Worm (Caenorhabditis elegans) whole organism, L3 larva: ENCODE data around the gene T20B12.4.

Experiments
- R02D3.7 ChIP-seq: fragments of 150-350 bp; optimal IDR thresholded peaks from 2 replicates; lab custom pipeline; 2014; ENCODE audit warnings: missing biosample characterization, missing genetic modification characterization
- nhr-237 ChIP-seq: fragments of 150-350 bp; optimal IDR thresholded peaks from 2 replicates; lab custom pipeline; 2014; ENCODE audit warnings: missing biosample characterization, missing genetic modification characterization
- skn-1 ChIP-seq: fragments of 150-350 bp; optimal IDR thresholded peaks from 2 replicates; lab custom pipeline; 2014; ENCODE audit warnings: missing biosample characterization, missing genetic modification characterization
- snpc-4 ChIP-seq: fragments of 150-350 bp; optimal IDR thresholded peaks from 2 replicates; lab custom pipeline; 2014; ENCODE audit warnings: missing biosample characterization, missing genetic modification characterization

DNA sequence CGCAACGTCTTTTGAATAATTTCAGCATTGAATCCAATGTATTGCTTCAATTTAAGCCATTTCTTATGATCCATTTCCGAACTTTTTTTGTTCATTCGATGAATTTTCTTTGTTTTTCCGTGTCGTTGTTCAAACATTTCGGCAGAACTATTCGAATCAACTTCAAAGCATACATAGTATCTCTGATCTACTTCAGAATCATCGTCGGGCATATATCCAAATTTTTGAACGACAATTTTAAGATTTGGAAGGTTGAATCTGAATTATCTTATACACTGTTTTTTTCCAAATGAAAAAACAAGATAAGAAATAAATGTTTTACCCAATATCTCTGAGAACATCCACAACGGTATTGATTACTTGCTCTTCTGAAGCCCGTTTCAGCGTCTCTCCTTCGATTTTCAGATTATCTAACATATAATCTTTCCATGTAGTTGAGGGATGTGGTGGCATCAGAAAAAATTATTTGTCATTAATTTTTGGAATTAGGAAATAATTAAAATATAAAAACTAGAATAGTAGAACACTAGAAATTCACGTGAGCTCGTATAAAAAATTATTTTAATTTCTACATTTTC is 38.3 kb upstream of the T20B12.4 start, which contains the start of gene lab-2:
- TF ChIP-seq skn-1 (tag; lab: Kevin White, UChicago) (no peak), snpc-4 (no peak), nhr-237 (tag; lab: Kevin White, UChicago) (no peak), R02D3.7 (tag; lab: Kevin White, UChicago) (no peak)
